Fruit fly (Drosophila melanogaster) whole organism, pupa: ENCODE results near the gene lap.

Experiments used
- CG10348 ChIP-seq: fragments of 200-800 bp; sonication (Bioruptor generic); IDR thresholded peaks from 2 replicates; pipeline ENCODE4 v1.3.6; 2022; ENCODE audit warnings: missing biosample characterization, missing genetic modification characterization
- CG12605 ChIP-seq: fragments of 200-800 bp; sonication (Bioruptor generic); IDR thresholded peaks from 2 replicates; pipeline ENCODE4 v1.3.6; 2022; ENCODE audit warnings: missing biosample characterization, missing genetic modification characterization
- CG13204 ChIP-seq: fragments of 200-800 bp; sonication (Bioruptor generic); optimal IDR thresholded peaks from 2 replicates; lab custom pipeline; 2018; ENCODE audit warnings: missing biosample characterization, mild to moderate bottlenecking, missing genetic modification characterization, moderate library complexity
- CG14655 ChIP-seq: fragments of 200-800 bp; sonication (Bioruptor generic); optimal IDR thresholded peaks from 3 replicates; lab custom pipeline; 2017; ENCODE audit warnings: mild to moderate bottlenecking, missing biosample characterization, missing genetic modification reagents, missing genetic modification characterization
- CG15710 ChIP-seq: fragments of 200-800 bp; sonication (Bioruptor generic); optimal IDR thresholded peaks from 2 replicates; lab custom pipeline; 2018; ENCODE audit warnings: missing biosample characterization, mild to moderate bottlenecking, missing genetic modification characterization, moderate library complexity
- CG17806 ChIP-seq: fragments of 200-800 bp; sonication (Bioruptor generic); optimal IDR thresholded peaks from 2 replicates; lab custom pipeline; 2018; ENCODE audit warnings: missing biosample characterization, mild to moderate bottlenecking, missing genetic modification characterization, moderate library complexity
- CG32121 ChIP-seq: fragments of 200-800 bp; sonication (Bioruptor generic); IDR thresholded peaks from 2 replicates; pipeline ENCODE4 v1.3.6; 2022; ENCODE audit warnings: missing biosample characterization, missing genetic modification characterization
- CG34367 ChIP-seq: fragments of 200-800 bp; sonication (Bioruptor generic); optimal IDR thresholded peaks from 2 replicates; lab custom pipeline; 2018; ENCODE audit warnings: missing biosample characterization, mild to moderate bottlenecking, missing genetic modification characterization
- CG4496 ChIP-seq: fragments of 200-800 bp; sonication (Bioruptor generic); IDR thresholded peaks from 3 replicates; pipeline ENCODE4 v1.3.6; 2022; ENCODE audit warnings: missing biosample characterization, missing genetic modification characterization
- CG8159 ChIP-seq: fragments of 200-800 bp; sonication (Bioruptor generic); optimal IDR thresholded peaks from 3 replicates; lab custom pipeline; 2018; ENCODE audit warnings: missing biosample characterization, mild to moderate bottlenecking, missing genetic modification characterization, moderate library complexity
- CG8301 ChIP-seq: fragments of 200-800 bp; sonication (Bioruptor generic); optimal IDR thresholded peaks from 2 replicates; lab custom pipeline; 2018; ENCODE audit warnings: missing biosample characterization, mild to moderate bottlenecking, missing genetic modification characterization
- CG9948 ChIP-seq: fragments of 200-800 bp; sonication (Bioruptor generic); optimal IDR thresholded peaks from 2 replicates; lab custom pipeline; 2018; ENCODE audit warnings: missing biosample characterization, mild to moderate bottlenecking, missing genetic modification characterization, moderate library complexity
- D1 ChIP-seq: fragments of 200-800 bp; sonication (Bioruptor generic); optimal IDR thresholded peaks from 2 replicates; lab custom pipeline; 2018; ENCODE audit warnings: missing biosample characterization, mild to moderate bottlenecking, missing genetic modification characterization, moderate library complexity
- EcR ChIP-seq: fragments of 200-800 bp; sonication (Bioruptor generic); optimal IDR thresholded peaks from 3 replicates; lab custom pipeline; 2019; ENCODE audit warnings: missing biosample characterization, missing genetic modification characterization, mild to moderate bottlenecking, moderate library complexity, missing genetic modification reagents
- Ets98B ChIP-seq: fragments of 200-800 bp; sonication (Bioruptor generic); IDR thresholded peaks from 2 replicates; pipeline ENCODE4 v1.3.6; 2022; ENCODE audit warnings: missing biosample characterization, missing genetic modification characterization
- Pif1A ChIP-seq: fragments of 200-800 bp; sonication (Bioruptor generic); optimal IDR thresholded peaks from 3 replicates; lab custom pipeline; 2016; ENCODE audit warnings: missing biosample characterization, missing genetic modification characterization
- Pif1B ChIP-seq: fragments of 200-800 bp; sonication (Bioruptor generic); optimal IDR thresholded peaks from 3 replicates; lab custom pipeline; 2016; ENCODE audit warnings: missing biosample characterization, missing genetic modification characterization
- Snoo ChIP-seq: fragments of 200-800 bp; sonication (Bioruptor generic); optimal IDR thresholded peaks from 3 replicates; lab custom pipeline; 2017; ENCODE audit warnings: missing biosample characterization, mild to moderate bottlenecking, missing genetic modification characterization, inconsistent platforms
- fd96Ca ChIP-seq: fragments of 200-800 bp; sonication (Bioruptor generic); IDR thresholded peaks from 3 replicates; pipeline ENCODE4 v1.3.6; 2022; ENCODE audit warnings: missing biosample characterization, missing genetic modification characterization
- gl ChIP-seq: fragments of 200-800 bp; sonication (Bioruptor generic); optimal IDR thresholded peaks from 2 replicates; lab custom pipeline; 2018; ENCODE audit warnings: missing biosample characterization, mild to moderate bottlenecking, missing genetic modification characterization
- rn ChIP-seq: fragments of 200-800 bp; sonication (Bioruptor generic); IDR thresholded peaks from 2 replicates; pipeline ENCODE4 v1.3.6; 2022; ENCODE audit warnings: missing biosample characterization, missing genetic modification characterization

The lap gene

DNA sequence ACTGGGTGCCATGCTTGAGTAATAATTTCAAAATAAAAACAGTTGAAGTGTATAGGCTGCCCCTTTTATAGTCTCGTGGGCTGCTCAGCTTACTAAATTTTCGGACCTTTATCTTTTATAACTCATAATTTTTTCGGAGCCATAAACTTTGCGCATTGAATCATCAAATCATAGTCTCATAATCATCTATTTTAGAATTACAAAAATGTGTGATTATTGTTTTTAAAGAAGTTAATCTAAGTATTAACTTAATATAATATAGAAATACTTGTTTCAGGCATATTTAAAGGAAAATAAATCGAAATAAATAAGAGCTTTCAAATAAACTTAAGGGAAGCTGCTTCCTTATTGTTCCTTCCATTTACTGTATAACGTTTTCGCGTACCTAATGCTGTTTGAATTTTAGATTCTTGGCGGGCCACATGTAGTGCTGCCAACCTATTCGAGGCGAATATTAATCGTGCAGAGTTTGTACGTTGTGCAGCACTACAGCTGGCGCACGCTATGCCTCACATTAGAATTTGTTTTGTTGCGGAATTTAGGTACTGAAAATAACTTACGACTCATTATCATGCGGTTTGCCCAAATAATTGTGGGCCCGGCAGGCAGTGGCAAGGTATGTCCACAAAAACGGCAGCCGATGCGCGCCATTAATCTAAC is 42.4 kb upstream of the lap start, which contains the start of the genes CG14610 and CG2656:
Gene CG14610, minus strand, starts transcription at position 51 of the 660 bp plus-strand sequence.
Gene CG2656, plus strand, starts transcription at position 480 of the 660 bp plus-strand sequence.
- TF ChIP-seq CG9948 (no peak), EcR (no peak), CG10348 (GFP tag; lab: Robert Waterston, UW) (no peak), CG34367 (tag; lab: Kevin White, UChicago) (no peak), Pif1A (GFP tag; lab: Kevin White, UChicago) (no peak), CG8159 (no peak), CG17806 (no peak), rn (GFP tag; lab: Robert Waterston, UW) (no peak), Pif1B (GFP tag; lab: Kevin White, UChicago) (no peak), gl (tag; lab: Kevin White, UChicago) (no peak), Snoo (tag; lab: Kevin White, UChicago) (peak; percentile 50), CG13204 (GFP tag; lab: Kevin White, UChicago) (no peak), CG15710 (tag; lab: Kevin White, UChicago) (no peak), CG14655 (GFP tag; lab: Kevin White, UChicago) (no peak), CG8301 (tag; lab: Kevin White, UChicago) (no peak), CG32121 (GFP tag; lab: Robert Waterston, UW) (peak; percentile 34; the same call in 1 of the 2 replicates), D1 (peak; percentile 57), CG4496 (GFP tag; lab: Robert Waterston, UW) (no peak; the same call in 1 of the 3 replicates), fd96Ca (GFP tag; lab: Robert Waterston, UW) (no peak), CG12605 (GFP tag; lab: Robert Waterston, UW) (no peak), Ets98B (GFP tag; lab: Robert Waterston, UW) (no peak; the same call in 1 of the 2 replicates)

DNA sequence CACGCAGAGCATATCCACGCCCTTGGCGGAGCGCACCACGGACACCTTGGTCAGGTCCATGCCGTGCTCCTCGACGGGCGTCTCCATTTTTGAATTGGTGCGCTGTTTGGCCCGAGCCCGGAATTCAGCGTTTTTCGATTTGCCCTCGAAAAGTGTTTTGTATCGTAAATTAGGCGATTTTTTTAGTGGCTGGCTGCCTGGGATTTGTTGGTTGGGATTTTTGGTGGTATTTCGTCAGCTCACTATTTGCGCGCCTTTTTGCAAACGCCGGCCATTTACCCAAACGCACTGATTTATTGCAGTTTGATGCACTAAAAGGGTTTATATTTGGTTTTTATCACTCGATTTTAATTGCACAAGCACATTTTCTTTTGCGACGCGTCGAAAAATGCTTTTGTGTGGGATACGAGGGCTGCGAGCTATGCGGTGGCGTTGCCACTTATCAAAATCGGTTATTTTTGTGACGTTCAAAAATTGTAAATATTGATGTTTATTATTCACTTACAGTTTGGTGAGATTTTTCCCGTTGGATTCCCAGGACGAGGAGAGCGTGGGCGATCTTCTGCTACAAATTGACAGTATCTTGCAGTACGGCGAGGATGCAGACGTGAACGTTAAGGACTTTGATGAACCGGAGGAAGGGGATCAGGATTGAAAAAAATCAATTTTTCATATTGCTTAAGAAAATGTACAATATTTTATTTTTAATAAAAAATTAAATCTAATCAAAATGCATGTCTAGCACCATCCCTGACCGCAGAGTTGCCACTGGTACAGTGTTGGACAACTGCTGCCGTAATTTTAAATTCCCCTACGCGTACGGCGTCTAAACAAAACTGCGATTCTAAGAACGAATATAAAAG is 36.0 kb upstream of the lap start, which contains the start of the genes gfzf and Sas-4:
Gene gfzf, minus strand, starts transcription at position 425 of the 863 bp plus-strand sequence.
Gene Sas-4, plus strand, starts transcription at position 824 of the 863 bp plus-strand sequence.
- no peak for TF ChIP-seq Pif1A (GFP tag; lab: Kevin White, UChicago)
- peak; percentile 84 for TF ChIP-seq fd96Ca (GFP tag; lab: Robert Waterston, UW)
- TF ChIP-seq CG8159, result no peak
- TF ChIP-seq CG14655 (GFP tag; lab: Kevin White, UChicago), result no peak
- TF ChIP-seq CG4496 (GFP tag; lab: Robert Waterston, UW), result peak; percentile 64; the same call in 2 of the 3 replicates
- TF ChIP-seq D1, result no peak
- TF ChIP-seq Snoo (tag; lab: Kevin White, UChicago), result peak; percentile 62
- no peak; the same call in 1 of the 2 replicates for TF ChIP-seq CG32121 (GFP tag; lab: Robert Waterston, UW)
- peak; percentile 50 for TF ChIP-seq CG17806
- peak; percentile 51 for TF ChIP-seq CG34367 (tag; lab: Kevin White, UChicago)
- TF ChIP-seq CG12605 (GFP tag; lab: Robert Waterston, UW), result 0 out of 2 replicates have a peak, but pooled peaks have one; percentile 8
- peak; percentile 39 for TF ChIP-seq CG9948
- no peak for TF ChIP-seq CG10348 (GFP tag; lab: Robert Waterston, UW)
- TF ChIP-seq rn (GFP tag; lab: Robert Waterston, UW), result peak; percentile 43; the same call in 1 of the 2 replicates
- peak; percentile 62 for TF ChIP-seq CG15710 (tag; lab: Kevin White, UChicago)
- TF ChIP-seq CG13204 (GFP tag; lab: Kevin White, UChicago), result no peak
- peak; percentile 29; the same call in 1 of the 2 replicates for TF ChIP-seq Ets98B (GFP tag; lab: Robert Waterston, UW)

DNA sequence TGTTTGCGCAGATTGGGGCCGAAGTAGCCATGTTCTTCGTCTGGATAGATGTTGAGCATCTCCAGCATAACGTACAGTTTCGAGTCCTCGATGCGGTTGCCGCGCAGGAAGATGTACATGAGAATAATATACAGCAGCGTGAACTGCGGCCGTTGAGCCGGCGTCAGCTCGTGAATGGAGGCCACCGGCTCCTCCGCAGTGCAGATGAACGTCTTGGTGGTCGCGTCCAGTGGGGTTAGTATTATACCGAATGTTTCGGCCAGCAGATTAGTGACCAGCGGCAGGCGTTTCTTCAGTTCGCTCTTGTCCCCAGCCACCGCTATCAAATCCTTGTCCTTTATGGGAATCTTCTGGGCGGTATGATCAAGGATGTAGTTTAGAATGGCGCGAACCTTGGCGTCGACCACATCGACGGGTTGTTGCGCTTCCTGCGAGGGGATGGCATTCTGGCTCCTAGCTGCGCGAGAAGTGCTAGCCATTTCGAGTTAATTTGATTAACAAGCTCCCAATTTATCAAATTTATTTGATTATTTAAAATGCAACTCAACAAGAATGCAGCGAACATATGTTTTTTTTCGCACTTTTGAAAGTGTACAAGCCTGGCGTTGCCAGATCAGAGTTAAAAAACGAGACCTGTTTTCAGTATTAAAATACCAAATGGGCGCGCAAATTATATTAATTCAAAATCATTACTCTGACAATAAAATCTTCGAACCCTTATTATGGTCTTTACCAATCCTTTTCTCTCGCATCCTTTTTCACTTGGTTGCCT is 32.0 kb upstream of the lap start, which contains the start of gene MAGE:
Gene MAGE, minus strand, starts transcription at position 595 of the 772 bp plus-strand sequence.
- no peak for TF ChIP-seq D1
- TF ChIP-seq CG4496 (GFP tag; lab: Robert Waterston, UW), result no peak
- TF ChIP-seq CG17806, result no peak
- TF ChIP-seq Snoo (tag; lab: Kevin White, UChicago), result no peak
- TF ChIP-seq Pif1A (GFP tag; lab: Kevin White, UChicago), result no peak
- no peak for TF ChIP-seq CG14655 (GFP tag; lab: Kevin White, UChicago)
- no peak for TF ChIP-seq CG32121 (GFP tag; lab: Robert Waterston, UW)
- no peak for TF ChIP-seq CG12605 (GFP tag; lab: Robert Waterston, UW)
- TF ChIP-seq Pif1B (GFP tag; lab: Kevin White, UChicago), result no peak
- TF ChIP-seq CG10348 (GFP tag; lab: Robert Waterston, UW), result no peak
- no peak for TF ChIP-seq Ets98B (GFP tag; lab: Robert Waterston, UW)
- no peak for TF ChIP-seq CG13204 (GFP tag; lab: Kevin White, UChicago)
- no peak for TF ChIP-seq EcR

DNA sequence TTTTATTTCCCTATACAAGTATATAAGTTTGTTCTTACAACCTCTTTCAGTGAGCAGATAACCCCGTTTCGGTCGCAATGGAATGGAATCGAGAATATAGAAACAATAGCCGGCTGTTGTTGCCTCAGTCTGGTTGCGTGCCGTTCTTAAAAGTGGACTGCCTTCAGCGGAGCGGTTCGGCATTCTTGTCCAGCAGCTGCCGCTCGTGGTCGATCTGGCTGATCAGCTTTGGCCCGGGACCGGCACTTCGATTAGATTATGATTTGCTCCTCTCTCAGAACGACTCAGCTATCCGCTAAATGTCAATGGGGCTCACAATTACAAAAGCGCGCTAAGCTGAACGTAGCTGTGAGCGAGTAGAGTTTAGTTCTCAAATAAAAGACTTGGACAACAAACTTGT is 29.7 kb upstream of the lap start:
- TF ChIP-seq Pif1B (GFP tag; lab: Kevin White, UChicago), result no peak
- TF ChIP-seq Snoo (tag; lab: Kevin White, UChicago), result no peak
- TF ChIP-seq CG4496 (GFP tag; lab: Robert Waterston, UW), result no peak
- TF ChIP-seq CG9948, result no peak
- TF ChIP-seq CG10348 (GFP tag; lab: Robert Waterston, UW), result no peak
- no peak for TF ChIP-seq fd96Ca (GFP tag; lab: Robert Waterston, UW)
- TF ChIP-seq CG32121 (GFP tag; lab: Robert Waterston, UW), result no peak
- TF ChIP-seq rn (GFP tag; lab: Robert Waterston, UW), result no peak
- TF ChIP-seq CG8159, result no peak
- no peak for TF ChIP-seq Ets98B (GFP tag; lab: Robert Waterston, UW)
- TF ChIP-seq CG12605 (GFP tag; lab: Robert Waterston, UW), result no peak
- TF ChIP-seq D1, result no peak
- no peak for TF ChIP-seq CG8301 (tag; lab: Kevin White, UChicago)
- TF ChIP-seq CG13204 (GFP tag; lab: Kevin White, UChicago), result no peak
- TF ChIP-seq CG15710 (tag; lab: Kevin White, UChicago), result no peak
- TF ChIP-seq CG14655 (GFP tag; lab: Kevin White, UChicago), result no peak
- TF ChIP-seq CG34367 (tag; lab: Kevin White, UChicago), result no peak
- no peak for TF ChIP-seq CG17806
- TF ChIP-seq gl (tag; lab: Kevin White, UChicago), result no peak
- TF ChIP-seq Pif1A (GFP tag; lab: Kevin White, UChicago), result no peak
- TF ChIP-seq, all 21 proteins: peak for 0
